Worm (Caenorhabditis elegans): ENCODE data around the gene Y26G10.6.

DNA sequence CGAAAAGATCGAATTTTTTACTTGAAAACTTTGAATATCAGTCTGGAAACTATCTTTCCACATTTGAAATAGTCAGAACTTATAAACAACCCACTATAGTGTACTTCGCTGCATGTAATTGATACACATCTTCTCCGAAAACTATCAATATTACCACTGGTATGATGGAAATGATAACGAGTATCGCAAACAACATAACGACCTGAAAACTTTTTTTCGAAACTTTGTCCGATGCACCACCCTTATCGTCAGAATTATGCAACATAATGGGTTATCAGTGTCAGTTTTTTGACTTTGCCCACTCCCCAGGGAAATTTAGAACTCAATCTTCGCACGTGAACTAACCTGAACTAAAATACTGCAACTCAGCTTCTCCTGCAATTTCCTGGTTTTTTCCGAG, 37.5 kb upstream of the Y26G10.6 start:
- TF ChIP-seq lin-39 (tag; optimal IDR thresholded peaks at IDR 0.05) (no peak), ceh-28 (tag; optimal IDR thresholded peaks at IDR 0.05) (no peak), aha-1 (tag) (peak; percentile 40), Y105C5A.15 (GFP tag; IDR thresholded peaks at IDR 0.05) (no peak), pha-4 (GFP tag; IDR thresholded peaks at IDR 0.05) (no peak), pha-4 (tag; optimal IDR thresholded peaks at IDR 0.05) (no peak), ces-1 (GFP tag; optimal IDR thresholded peaks at IDR 0.05) (no peak), nhr-28 (tag; optimal IDR thresholded peaks at IDR 0.05) (peak; percentile 58), unc-39 (tag; optimal IDR thresholded peaks at IDR 0.05) (no peak)
